Worm (Caenorhabditis elegans): ENCODE measurements around the gene ppm-1.D.

ppm-1.D gene

ce11 chrIII:2362648-2363047 lies 31.3 kb downstream of the ppm-1.D start, which contains the start of gene srd-69:
srd-69 (plus strand) TSS chrIII:2362948.
- no peak for TF ChIP-seq unc-42 (tag; optimal IDR thresholded peaks at IDR 0.05)
- TF ChIP-seq rnt-1 (tag; optimal IDR thresholded peaks at IDR 0.05): no peak
- no peak for TF ChIP-seq ceh-14 (tag; optimal IDR thresholded peaks at IDR 0.05)
- TF ChIP-seq K09A11.1 (tag; optimal IDR thresholded peaks at IDR 0.05; ENCODE audit: insufficient read depth): no peak

DNA sequence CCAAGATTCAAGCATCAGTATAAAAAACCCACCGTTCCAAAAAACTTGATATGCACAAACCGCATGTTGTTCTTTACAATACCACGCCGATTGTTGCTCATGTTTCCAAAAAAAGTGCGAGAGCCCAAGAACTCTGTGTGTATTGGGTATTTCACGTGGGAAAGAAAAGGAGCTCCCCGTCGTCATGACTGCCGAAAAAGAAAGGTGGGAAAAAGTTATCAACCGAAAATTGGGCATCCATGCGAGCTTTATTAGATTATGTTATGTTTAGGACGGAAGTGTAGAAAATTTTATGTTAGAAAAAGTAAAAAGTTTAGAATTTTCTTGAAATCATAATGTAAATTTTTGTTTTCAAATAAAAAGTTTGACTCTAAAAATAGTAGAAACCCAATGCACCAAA lies 37.1 kb downstream of the ppm-1.D start, which contains the start of gene H04J21.4:
TSS of gene H04J21.4 (minus strand) at position 101 of the 400 bp plus-strand sequence.
- TF ChIP-seq pag-3 (tag; optimal IDR thresholded peaks at IDR 0.05; ENCODE audit: borderline replicate concordance): no peak
- TF ChIP-seq madf-2 (tag; optimal IDR thresholded peaks at IDR 0.05): no peak
- TF ChIP-seq ceh-2 (tag; optimal IDR thresholded peaks at IDR 0.05): no peak
- no peak for TF ChIP-seq syd-9 (tag; optimal IDR thresholded peaks at IDR 0.05)
- no peak for TF ChIP-seq hlh-15 (tag; optimal IDR thresholded peaks at IDR 0.05)
- no peak for TF ChIP-seq ref-2 (tag; optimal IDR thresholded peaks at IDR 0.05)
- no peak for TF ChIP-seq unc-86 (tag; optimal IDR thresholded peaks at IDR 0.05)
- TF ChIP-seq eyg-1 (tag; optimal IDR thresholded peaks at IDR 0.05): no peak
- TF ChIP-seq unc-42 (tag; optimal IDR thresholded peaks at IDR 0.05): no peak
- no peak for TF ChIP-seq T23F11.4 (GFP tag; optimal IDR thresholded peaks at IDR 0.05)
- TF ChIP-seq ceh-24 (tag; optimal IDR thresholded peaks at IDR 0.05): no peak
- no peak for TF ChIP-seq dve-1 (tag; optimal IDR thresholded peaks at IDR 0.05)

ce11 chrIII:2371864-2372263 lies 40.5 kb downstream of the ppm-1.D start, which contains the start of gene H04J21.1:
H04J21.1 (minus strand) TSS chrIII:2371964.
- TF ChIP-seq hlh-6 (tag; optimal IDR thresholded peaks at IDR 0.05): no peak
- TF ChIP-seq F13H6.1 (tag; optimal IDR thresholded peaks at IDR 0.05): no peak
- no peak for TF ChIP-seq K02D7.2 (tag; optimal IDR thresholded peaks at IDR 0.05)
- no peak for TF ChIP-seq ceh-14 (tag; optimal IDR thresholded peaks at IDR 0.05)
- TF ChIP-seq pros-1 (tag; optimal IDR thresholded peaks at IDR 0.05): no peak
- no peak for TF ChIP-seq zip-5 (tag; optimal IDR thresholded peaks at IDR 0.05)
- no peak for TF ChIP-seq sdc-2 (tag; optimal IDR thresholded peaks at IDR 0.05)
- no peak for TF ChIP-seq pax-1 (tag; optimal IDR thresholded peaks at IDR 0.05)
- no peak for TF ChIP-seq T23F11.4 (GFP tag; optimal IDR thresholded peaks at IDR 0.05)
- no peak for TF ChIP-seq nhr-232 (tag; optimal IDR thresholded peaks at IDR 0.05)
- no peak for TF ChIP-seq ahr-1 (tag; optimal IDR thresholded peaks at IDR 0.05)

ce11 chrIII:2375918-2376317 lies 44.5 kb downstream of the ppm-1.D start, which contains the start of gene H14E04.2:
H14E04.2 (plus strand) TSS chrIII:2376193.
- peak; percentile 28 for TF ChIP-seq unc-42 (tag; optimal IDR thresholded peaks at IDR 0.05)
- no peak for TF ChIP-seq sox-4 (tag; optimal IDR thresholded peaks at IDR 0.05)
- peak; percentile 89 for TF ChIP-seq ceh-48 (tag; optimal IDR thresholded peaks at IDR 0.05)
- no peak for TF ChIP-seq unc-3 (GFP tag; conservative IDR thresholded peaks at IDR 0.05)
- TF ChIP-seq unc-3 (tag; optimal IDR thresholded peaks at IDR 0.05): peak; percentile 13
- no peak for TF ChIP-seq pha-2 (tag; optimal IDR thresholded peaks at IDR 0.05)
- no peak for TF ChIP-seq dve-1 (tag; optimal IDR thresholded peaks at IDR 0.05)
- peak; percentile 47 for TF ChIP-seq nfya-1 (tag; optimal IDR thresholded peaks at IDR 0.05)
- peak; percentile 3 for TF ChIP-seq ceh-31 (tag; optimal IDR thresholded peaks at IDR 0.05)

DNA sequence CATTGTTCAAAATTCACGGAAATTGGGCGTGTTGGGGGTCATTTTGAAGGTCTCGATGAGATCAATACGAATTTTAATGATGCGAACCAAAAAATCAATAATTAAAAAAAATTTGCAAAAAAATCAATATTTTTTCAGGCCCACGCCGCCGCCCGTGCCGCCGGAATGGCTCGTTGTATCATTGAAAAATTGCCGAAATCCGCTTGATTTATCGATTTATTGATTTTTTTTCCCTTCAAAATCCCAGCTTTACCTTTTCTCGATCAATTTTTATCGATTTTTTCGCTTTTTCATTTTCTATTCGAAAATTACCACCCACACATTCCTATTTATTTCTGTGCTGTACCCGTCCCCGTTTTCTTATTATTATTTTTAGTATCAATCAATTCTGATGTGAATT lies 53.0 kb downstream of the ppm-1.D start:
- no peak for TF ChIP-seq ceh-30 (tag; optimal IDR thresholded peaks at IDR 0.05)
- TF ChIP-seq ceh-2 (tag; optimal IDR thresholded peaks at IDR 0.05): no peak
- peak; percentile 42 for TF ChIP-seq ceh-48 (tag; optimal IDR thresholded peaks at IDR 0.05)
- TF ChIP-seq hlh-15 (tag; optimal IDR thresholded peaks at IDR 0.05): no peak
- no peak for TF ChIP-seq sox-2 (GFP tag; IDR thresholded peaks at IDR 0.05)
- no peak for TF ChIP-seq ceh-6 (GFP tag; optimal IDR thresholded peaks at IDR 0.05)
- TF ChIP-seq nhr-232 (tag; optimal IDR thresholded peaks at IDR 0.05): no peak
- no peak for TF ChIP-seq zip-5 (tag; optimal IDR thresholded peaks at IDR 0.05)
